Fruit fly (Drosophila melanogaster) Kc167 (cell line): ENCODE measurements around the gene Alg12.

Experiments used
- Myc ChIP-seq: fragments of >200 bp; optimal IDR thresholded peaks from 2 replicates; lab custom pipeline; 2017; ENCODE audit warnings: missing external identifiers
- Sin3A ChIP-seq: fragments of >200 bp; optimal IDR thresholded peaks from 2 replicates; lab custom pipeline; 2018; ENCODE audit warnings: missing external identifiers
- h ChIP-seq: fragments of >200 bp; optimal IDR thresholded peaks from 3 replicates; lab custom pipeline; 2018; ENCODE audit warnings: missing external identifiers
- insv ChIP-seq: fragments of >200 bp; optimal IDR thresholded peaks from 3 replicates; lab custom pipeline; 2018; ENCODE audit warnings: missing external identifiers
- psq ChIP-seq: fragments of >200 bp; optimal IDR thresholded peaks from 2 replicates; lab custom pipeline; 2017; ENCODE audit warnings: missing external identifiers
- ttk ChIP-seq: sonication (Bioruptor generic); optimal IDR thresholded peaks from 2 replicates; lab custom pipeline; 2017; ENCODE audit warnings: missing external identifiers

Gene Alg12

dm6 chr3R:9745442-9745841, 10.8 kb upstream of the Alg12 start:
- TF ChIP-seq ttk (lab: Kevin White, UChicago) = no peak
- no peak for TF ChIP-seq Myc (lab: Kevin White, UChicago)
- TF ChIP-seq h (lab: Kevin White, UChicago) = no peak
- no peak for TF ChIP-seq psq
- no peak for TF ChIP-seq Sin3A (lab: Kevin White, UChicago)
- no peak for TF ChIP-seq insv

dm6 chr3R:9746267-9746666, 10.0 kb upstream of the Alg12 start, which contains the start of gene CG34409:
CG34409 (minus strand) TSS chr3R:9746367.
- TF ChIP-seq Myc (lab: Kevin White, UChicago) = no peak
- TF ChIP-seq h (lab: Kevin White, UChicago) = no peak
- TF ChIP-seq insv = no peak
- TF ChIP-seq Sin3A (lab: Kevin White, UChicago) = no peak
- no peak for TF ChIP-seq psq

dm6 chr3R:9747272-9747874, 8.9 kb upstream of the Alg12 start, which contains the start of gene CG12948:
CG12948 (minus strand) TSS chr3R:9747744.
- TF ChIP-seq h (lab: Kevin White, UChicago) = no peak
- no peak for TF ChIP-seq psq

- TF ChIP-seq psq = no peak
- TF ChIP-seq ttk (lab: Kevin White, UChicago) = no peak
- no peak for TF ChIP-seq h (lab: Kevin White, UChicago)
- no peak for TF ChIP-seq Sin3A (lab: Kevin White, UChicago)
- TF ChIP-seq insv = no peak
- TF ChIP-seq Myc (lab: Kevin White, UChicago) = no peak
Observed at dm6 chr3R:9747875-9747899, 8.6 kb upstream of the Alg12 start, which contains the start of gene PpD3. PpD3 (plus strand) TSS chr3R:9747875.

dm6 chr3R:9747900-9748663, 8.2 kb upstream of the Alg12 start:
- TF ChIP-seq Sin3A (lab: Kevin White, UChicago) = no peak
- no peak for TF ChIP-seq psq
- TF ChIP-seq insv = no peak
- TF ChIP-seq Myc (lab: Kevin White, UChicago) = no peak
- no peak for TF ChIP-seq h (lab: Kevin White, UChicago)
- no peak for TF ChIP-seq ttk (lab: Kevin White, UChicago)

- TF ChIP-seq Myc (lab: Kevin White, UChicago) = no peak
Observed at dm6 chr3R:9754487-9754886, 1.8 kb upstream of the Alg12 start, which contains the start of gene Tti1. Tti1 (minus strand) TSS chr3R:9754686.

- TF ChIP-seq h (lab: Kevin White, UChicago) = no peak
- no peak for TF ChIP-seq Myc (lab: Kevin White, UChicago)
- TF ChIP-seq ttk (lab: Kevin White, UChicago) = no peak
- TF ChIP-seq Sin3A (lab: Kevin White, UChicago) = no peak
- TF ChIP-seq insv = no peak
- no peak for TF ChIP-seq psq
Observed at dm6 chr3R:9759360-9760191, 3.3 kb downstream of the Alg12 start, which contains the start of gene Mpi. Mpi (plus strand) TSS chr3R:9759622.

dm6 chr3R:9762955-9763931, 7.0 kb downstream of the Alg12 start, which contains the start of the genes Snap24 and CG8478:
Snap24 (minus strand) TSS chr3R:9763150.
CG8478 (plus strand) TSS chr3R:9763650.
- TF ChIP-seq Myc (lab: Kevin White, UChicago) = no peak
- no peak for TF ChIP-seq insv
- no peak for TF ChIP-seq h (lab: Kevin White, UChicago)
- TF ChIP-seq Sin3A (lab: Kevin White, UChicago) = no peak
- no peak for TF ChIP-seq psq
- no peak for TF ChIP-seq ttk (lab: Kevin White, UChicago)

- no peak for TF ChIP-seq psq
- TF ChIP-seq insv = no peak
- TF ChIP-seq ttk (lab: Kevin White, UChicago) = no peak
- TF ChIP-seq h (lab: Kevin White, UChicago) = no peak
- TF ChIP-seq Sin3A (lab: Kevin White, UChicago) = no peak
- TF ChIP-seq Myc (lab: Kevin White, UChicago) = no peak
Observed at dm6 chr3R:9767620-9768592, 11.6 kb downstream of the Alg12 start, which contains the start of gene Naa80. Naa80 (plus strand) TSS chr3R:9767834.

- TF ChIP-seq ttk (lab: Kevin White, UChicago) = no peak
- TF ChIP-seq Myc (lab: Kevin White, UChicago) = no peak
- no peak for TF ChIP-seq Sin3A (lab: Kevin White, UChicago)
- TF ChIP-seq psq = no peak
Observed at dm6 chr3R:9768884-9769283, 12.6 kb downstream of the Alg12 start, which contains the start of gene MED6. MED6 (minus strand) TSS chr3R:9768984.
